Fruit fly (Drosophila melanogaster): ENCODE results near the gene CG2246.

Gene CG2246

DNA sequence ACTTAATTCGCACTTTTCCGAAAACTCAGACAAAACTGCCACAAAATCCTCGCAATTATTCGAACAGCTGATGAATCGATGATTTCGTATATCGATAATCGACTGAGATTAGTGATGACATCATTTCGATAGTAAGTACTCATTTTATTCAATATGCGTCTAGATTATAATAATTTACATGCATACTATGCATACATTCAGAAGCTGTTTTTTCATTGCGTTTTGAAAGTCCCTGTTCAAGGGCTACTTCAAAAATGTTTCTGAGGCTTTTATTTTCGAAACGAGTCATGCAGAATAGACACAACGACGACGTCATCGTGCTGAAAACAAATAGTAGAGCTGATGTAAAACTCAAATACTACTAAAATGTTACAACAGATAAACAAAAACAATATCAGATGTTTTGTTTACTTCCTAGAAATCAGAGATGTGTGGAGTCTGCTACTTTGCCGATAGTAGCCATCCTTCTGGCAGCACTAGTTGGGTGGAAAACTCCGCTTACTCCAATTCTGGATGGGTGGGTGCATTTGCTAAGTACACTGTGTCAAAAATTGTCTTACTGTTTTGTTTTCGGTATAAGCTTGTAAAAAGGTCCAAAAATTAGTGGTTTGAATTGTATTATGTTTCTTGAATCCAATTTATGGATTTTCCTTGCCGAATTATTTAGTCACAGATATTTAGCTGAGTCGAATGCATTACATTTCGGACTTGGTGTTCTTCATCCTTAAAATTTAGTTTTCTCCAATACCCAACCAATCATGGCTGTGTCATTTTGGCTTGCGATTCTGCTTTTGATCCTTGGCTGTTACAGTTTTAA lies at the start of gene CG2246, which contains the start of gene CG31021:
CG2246 (minus strand) TSS at position 50 of the 817 bp plus-strand sequence.
CG31021 (plus strand) TSS at position 767 of the 817 bp plus-strand sequence.
- TF ChIP-seq CG33017 (tag; optimal IDR thresholded peaks at IDR 0.05) (no peak), toe (GFP tag; optimal IDR thresholded peaks at IDR 0.05) (peak; percentile 65), kay (GFP tag; ENCODE audit: borderline replicate concordance) (no peak), Mnt (GFP tag; optimal IDR thresholded peaks at IDR 0.05) (peak; percentile 11), CG5204 (GFP tag; optimal IDR thresholded peaks at IDR 0.05) (peak; percentile 72), Crg-1 (GFP tag; optimal IDR thresholded peaks at IDR 0.05) (peak; percentile 31), tj (GFP tag; optimal IDR thresholded peaks at IDR 0.05) (no peak), CG1620 (GFP tag; optimal IDR thresholded peaks at IDR 0.05) (peak; percentile 49), CG7101 (tag; optimal IDR thresholded peaks at IDR 0.05) (peak; percentile 20), cic (GFP tag; optimal IDR thresholded peaks at IDR 0.05) (no peak), CG12768 (GFP tag; optimal IDR thresholded peaks at IDR 0.05) (no peak), CG11617 (GFP tag; optimal IDR thresholded peaks at IDR 0.05) (peak; percentile 28), CG7045 (GFP tag; optimal IDR thresholded peaks at IDR 0.05) (peak; percentile 34), pad (GFP tag; optimal IDR thresholded peaks at IDR 0.05) (peak; percentile 12), bab1 (GFP tag; optimal IDR thresholded peaks at IDR 0.05) (peak; percentile 25), CG14711 (tag; optimal IDR thresholded peaks at IDR 0.05) (no peak), cnc (optimal IDR thresholded peaks at IDR 0.05) (no peak), Clk (GFP tag; optimal IDR thresholded peaks at IDR 0.05) (peak; percentile 47), ovo (GFP tag; optimal IDR thresholded peaks at IDR 0.05) (peak; percentile 51), Hr96 (GFP tag; optimal IDR thresholded peaks at IDR 0.05) (peak; percentile 3)

DNA sequence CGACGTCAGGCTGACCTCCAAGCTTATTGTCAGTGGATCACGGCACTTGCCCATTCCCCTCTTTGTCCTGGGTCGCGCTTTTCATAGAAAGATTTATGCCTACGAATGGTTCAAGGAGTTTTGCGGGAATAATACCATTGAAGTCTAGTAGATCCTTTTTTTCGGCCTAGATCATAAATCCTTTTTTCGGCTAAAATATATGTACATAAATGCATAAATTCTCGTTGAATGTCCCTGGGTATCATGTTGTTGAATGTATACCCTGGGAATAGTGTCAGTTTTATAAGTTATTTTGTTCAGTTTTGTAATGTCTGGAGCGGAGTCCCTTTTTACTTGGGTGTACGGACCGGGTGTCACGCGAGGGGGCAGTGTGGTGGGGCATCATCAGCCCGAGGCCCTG lies 48.4 kb upstream of the CG2246 start, which contains the start of gene CG34433:
CG34433 (plus strand) TSS at position 301 of the 400 bp plus-strand sequence.
- TF ChIP-seq kay (GFP tag; ENCODE audit: borderline replicate concordance) = peak; percentile 16
- TF ChIP-seq CG12768 (GFP tag; optimal IDR thresholded peaks at IDR 0.05) = no peak

dm6 chr3R:30648851-30649250 lies 47.6 kb upstream of the CG2246 start, which contains the start of gene CG34432:
TSS of gene CG34432 (plus strand) at chr3R:30649151.
- no peak for TF ChIP-seq cic (GFP tag; optimal IDR thresholded peaks at IDR 0.05)
- TF ChIP-seq Hr96 (GFP tag; optimal IDR thresholded peaks at IDR 0.05) = no peak
- no peak for TF ChIP-seq bab1 (GFP tag; optimal IDR thresholded peaks at IDR 0.05)
- no peak for TF ChIP-seq Crg-1 (GFP tag; optimal IDR thresholded peaks at IDR 0.05)
- TF ChIP-seq Clk (GFP tag; optimal IDR thresholded peaks at IDR 0.05) = no peak
- TF ChIP-seq CG33017 (tag; optimal IDR thresholded peaks at IDR 0.05) = no peak
- TF ChIP-seq cnc (optimal IDR thresholded peaks at IDR 0.05) = no peak
- TF ChIP-seq CG5204 (GFP tag; optimal IDR thresholded peaks at IDR 0.05) = no peak
- no peak for TF ChIP-seq toe (GFP tag; optimal IDR thresholded peaks at IDR 0.05)
- no peak for TF ChIP-seq tj (GFP tag; optimal IDR thresholded peaks at IDR 0.05)
- no peak for TF ChIP-seq CG11617 (GFP tag; optimal IDR thresholded peaks at IDR 0.05)
- no peak for TF ChIP-seq Mnt (GFP tag; optimal IDR thresholded peaks at IDR 0.05)
- no peak for TF ChIP-seq pad (GFP tag; optimal IDR thresholded peaks at IDR 0.05)
- TF ChIP-seq CG7101 (tag; optimal IDR thresholded peaks at IDR 0.05) = no peak

DNA sequence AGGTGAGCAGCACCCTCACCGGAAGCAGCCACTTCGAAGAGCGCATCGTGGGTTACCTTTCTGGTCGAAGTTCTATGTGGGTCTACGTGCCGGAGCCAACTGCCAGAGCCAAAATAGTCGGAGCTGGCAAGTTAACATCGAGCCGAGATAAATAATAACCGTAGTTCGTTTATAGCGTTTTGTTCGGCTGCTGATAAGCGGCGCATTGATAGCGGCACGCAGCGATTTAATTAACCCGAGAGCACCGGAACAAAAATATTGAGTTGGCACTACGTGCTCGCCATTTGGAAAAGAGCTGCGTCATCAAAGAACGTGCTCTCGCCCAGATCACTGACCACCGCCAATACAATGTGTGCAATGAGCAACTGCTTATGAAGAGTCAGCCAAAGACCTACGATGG lies 47.2 kb upstream of the CG2246 start, which contains the start of gene PH4alphaPV:
PH4alphaPV (minus strand) TSS at position 101 of the 400 bp plus-strand sequence.
- TF ChIP-seq CG7045 (GFP tag; optimal IDR thresholded peaks at IDR 0.05) (no peak), Hr96 (GFP tag; optimal IDR thresholded peaks at IDR 0.05) (no peak), CG33017 (tag; optimal IDR thresholded peaks at IDR 0.05) (no peak), Mnt (GFP tag; optimal IDR thresholded peaks at IDR 0.05) (no peak), cic (GFP tag; optimal IDR thresholded peaks at IDR 0.05) (no peak), toe (GFP tag; optimal IDR thresholded peaks at IDR 0.05) (no peak), CG11617 (GFP tag; optimal IDR thresholded peaks at IDR 0.05) (no peak), CG14711 (tag; optimal IDR thresholded peaks at IDR 0.05) (no peak)

dm6 chr3R:30645780-30646179 lies 44.5 kb upstream of the CG2246 start, which contains the start of gene CG31013:
TSS of gene CG31013 (minus strand) at chr3R:30645880.
- TF ChIP-seq Hr96 (GFP tag; optimal IDR thresholded peaks at IDR 0.05) (no peak), Mnt (GFP tag; optimal IDR thresholded peaks at IDR 0.05) (no peak), CG5204 (GFP tag; optimal IDR thresholded peaks at IDR 0.05) (no peak), toe (GFP tag; optimal IDR thresholded peaks at IDR 0.05) (no peak), cnc (optimal IDR thresholded peaks at IDR 0.05) (no peak), CG33017 (tag; optimal IDR thresholded peaks at IDR 0.05) (no peak), Crg-1 (GFP tag; optimal IDR thresholded peaks at IDR 0.05) (no peak), CG12768 (GFP tag; optimal IDR thresholded peaks at IDR 0.05) (no peak), pad (GFP tag; optimal IDR thresholded peaks at IDR 0.05) (no peak), bab1 (GFP tag; optimal IDR thresholded peaks at IDR 0.05) (no peak), CG7101 (tag; optimal IDR thresholded peaks at IDR 0.05) (no peak), cic (GFP tag; optimal IDR thresholded peaks at IDR 0.05) (no peak), tj (GFP tag; optimal IDR thresholded peaks at IDR 0.05) (no peak), ovo (GFP tag; optimal IDR thresholded peaks at IDR 0.05) (no peak), CG11617 (GFP tag; optimal IDR thresholded peaks at IDR 0.05) (no peak), CG7045 (GFP tag; optimal IDR thresholded peaks at IDR 0.05) (no peak), Clk (GFP tag; optimal IDR thresholded peaks at IDR 0.05) (no peak)

DNA sequence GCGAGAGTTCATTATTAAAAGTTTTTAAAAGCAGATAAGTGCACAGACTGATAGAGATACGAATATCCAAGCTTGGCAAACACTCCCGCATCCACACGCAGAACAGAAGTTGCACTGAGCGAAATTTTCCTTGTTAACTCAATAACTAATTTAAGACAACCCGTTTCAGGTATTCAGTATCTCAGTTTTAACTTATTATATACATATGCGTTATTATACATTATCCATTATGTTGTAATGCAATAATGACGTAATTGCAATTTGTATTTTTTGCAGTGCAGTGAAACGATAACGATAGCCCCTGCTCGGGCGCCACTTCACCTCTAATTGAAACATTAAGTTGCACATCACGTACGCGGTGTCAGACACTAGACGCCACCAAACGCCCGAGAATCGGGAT lies 42.0 kb upstream of the CG2246 start:
- TF ChIP-seq Crg-1 (GFP tag; optimal IDR thresholded peaks at IDR 0.05) (no peak), CG7045 (GFP tag; optimal IDR thresholded peaks at IDR 0.05) (no peak), cnc (optimal IDR thresholded peaks at IDR 0.05) (no peak), pad (GFP tag; optimal IDR thresholded peaks at IDR 0.05) (no peak), kay (GFP tag; ENCODE audit: borderline replicate concordance) (no peak), CG11617 (GFP tag; optimal IDR thresholded peaks at IDR 0.05) (no peak), cic (GFP tag; optimal IDR thresholded peaks at IDR 0.05) (no peak), CG5204 (GFP tag; optimal IDR thresholded peaks at IDR 0.05) (no peak)

All from whole organism, adult.